Fruit fly (Drosophila melanogaster) whole organism, embryonic: Measurements from ENCODE around the gene MESR6.

ENCODE experiments used
- ATbp ChIP-seq: fragments of 200-800 bp; sonication (Bioruptor generic); optimal IDR thresholded peaks from 2 replicates; lab custom pipeline; 2017; ENCODE audit warnings: missing biosample characterization, mild to moderate bottlenecking, missing genetic modification characterization, missing genetic modification reagents
- BEAF-32 ChIP-seq: fragments of 200-800 bp; sonication (Bioruptor generic); optimal IDR thresholded peaks from 3 replicates; lab custom pipeline; 2017; ENCODE audit warnings: missing biosample characterization, missing genetic modification characterization, mild to moderate bottlenecking, moderate library complexity, missing genetic modification reagents
- CG10979 ChIP-seq: fragments of 200-800 bp; sonication (Bioruptor generic); optimal IDR thresholded peaks from 2 replicates; lab custom pipeline; 2018; ENCODE audit warnings: missing biosample characterization, mild to moderate bottlenecking, missing genetic modification characterization, moderate library complexity
- CG12744 ChIP-seq: fragments of 200-800 bp; sonication (Bioruptor generic); optimal IDR thresholded peaks from 2 replicates; lab custom pipeline; 2016; ENCODE audit warnings: missing biosample characterization, missing genetic modification characterization
- CG13624 ChIP-seq: fragments of 200-800 bp; sonication (Bioruptor generic); optimal IDR thresholded peaks from 2 replicates; lab custom pipeline; 2016; ENCODE audit warnings: missing biosample characterization, missing genetic modification characterization
- CG14050 ChIP-seq: fragments of 200-800 bp; sonication (Bioruptor generic); IDR thresholded peaks from 3 replicates; pipeline ENCODE4 v1.3.6; 2022; ENCODE audit warnings: missing biosample characterization, missing genetic modification characterization
- CG14441 ChIP-seq: fragments of 200-800 bp; sonication (Bioruptor generic); IDR thresholded peaks from 2 replicates; pipeline ENCODE4 v1.3.6; 2022; ENCODE audit warnings: missing biosample characterization, missing genetic modification characterization
- CG2889 ChIP-seq: fragments of 200-800 bp; sonication (Bioruptor generic); IDR thresholded peaks from 3 replicates; pipeline ENCODE4 v1.3.6; 2022; ENCODE audit warnings: missing biosample characterization, missing genetic modification characterization
- CG3995 ChIP-seq: fragments of 200-800 bp; sonication (Bioruptor generic); optimal IDR thresholded peaks from 3 replicates; lab custom pipeline; 2016; ENCODE audit warnings: missing biosample characterization, missing genetic modification characterization
- CG5245 ChIP-seq: fragments of 200-800 bp; sonication (Bioruptor generic); optimal IDR thresholded peaks from 3 replicates; lab custom pipeline; 2016; ENCODE audit warnings: missing biosample characterization, missing genetic modification characterization
- CG6854 ChIP-seq: fragments of 200-800 bp; sonication (Bioruptor generic); optimal IDR thresholded peaks from 3 replicates; lab custom pipeline; 2017; ENCODE audit warnings: missing biosample characterization, mild to moderate bottlenecking, missing genetic modification characterization
- CG7271 ChIP-seq: fragments of 200-800 bp; sonication (Bioruptor generic); optimal IDR thresholded peaks from 2 replicates; lab custom pipeline; 2018; ENCODE audit warnings: missing biosample characterization, mild to moderate bottlenecking, missing genetic modification characterization, moderate library complexity
- CG9609 ChIP-seq: fragments of 200-800 bp; sonication (Bioruptor generic); optimal IDR thresholded peaks from 3 replicates; lab custom pipeline; 2016; ENCODE audit warnings: missing biosample characterization, missing genetic modification characterization
- Dek ChIP-seq: fragments of 200-800 bp; sonication (Bioruptor generic); optimal IDR thresholded peaks from 3 replicates; lab custom pipeline; 2019; ENCODE audit warnings: missing biosample characterization, mild to moderate bottlenecking, missing genetic modification characterization, moderate library complexity
- E2f2 ChIP-seq: fragments of 200-800 bp; sonication (Bioruptor generic); IDR thresholded peaks from 2 replicates; pipeline ENCODE4 v1.3.6; 2022; ENCODE audit warnings: missing biosample characterization, missing genetic modification characterization
- HHEX ChIP-seq: fragments of 200-800 bp; sonication (Bioruptor generic); optimal IDR thresholded peaks from 3 replicates; lab custom pipeline; 2017; ENCODE audit warnings: missing biosample characterization, mild to moderate bottlenecking, missing genetic modification characterization, missing genetic modification reagents
- NK7.1 ChIP-seq: fragments of 200-800 bp; sonication (Bioruptor generic); optimal IDR thresholded peaks from 3 replicates; lab custom pipeline; 2016; ENCODE audit warnings: missing biosample characterization, missing genetic modification characterization
- Pdp1 ChIP-seq, 2 experiments: fragments of 200-800 bp; sonication (Bioruptor generic); optimal IDR thresholded peaks; 3 replicates each; lab custom pipeline; 2016; ENCODE audit warnings: missing biosample characterization in 2 of 2, missing genetic modification characterization in 2 of 2, mild to moderate bottlenecking in 1 of 2, moderate library complexity in 1 of 2
- Ravus ChIP-seq: fragments of 200-800 bp; sonication (Bioruptor generic); IDR thresholded peaks from 2 replicates; pipeline ENCODE4 v1.3.6; 2022; ENCODE audit warnings: missing biosample characterization, missing genetic modification characterization
- Rx ChIP-seq: fragments of 200-800 bp; sonication (Bioruptor generic); IDR thresholded peaks from 2 replicates; pipeline ENCODE4 v1.3.6; 2022; ENCODE audit warnings: missing biosample characterization, missing genetic modification characterization
- Side ChIP-seq: fragments of 200-800 bp; sonication (Bioruptor generic); optimal IDR thresholded peaks from 2 replicates; lab custom pipeline; 2016; ENCODE audit warnings: missing biosample characterization, missing genetic modification characterization
- Sry-β ChIP-seq: fragments of 200-800 bp; sonication (Bioruptor generic); optimal IDR thresholded peaks from 2 replicates; lab custom pipeline; 2018; ENCODE audit warnings: missing biosample characterization, mild to moderate bottlenecking, missing genetic modification characterization, moderate library complexity
- Vsx1 ChIP-seq: fragments of 200-800 bp; sonication (Bioruptor generic); optimal IDR thresholded peaks from 2 replicates; lab custom pipeline; 2017; ENCODE audit warnings: missing biosample characterization, mild to moderate bottlenecking, missing genetic modification characterization, missing genetic modification reagents
- al ChIP-seq: fragments of 200-800 bp; sonication (Bioruptor generic); IDR thresholded peaks from 2 replicates; pipeline ENCODE4 v1.3.6; 2022; ENCODE audit warnings: missing biosample characterization, missing genetic modification characterization
- aop ChIP-seq: fragments of 200-800 bp; sonication (Bioruptor generic); IDR thresholded peaks from 2 replicates; pipeline ENCODE4 v1.3.6; 2022; ENCODE audit warnings: missing biosample characterization, missing genetic modification characterization
- az2 ChIP-seq: fragments of 200-800 bp; sonication (Bioruptor generic); optimal IDR thresholded peaks from 3 replicates; lab custom pipeline; 2016; ENCODE audit warnings: missing biosample characterization, missing genetic modification characterization
- cg ChIP-seq: fragments of 200-800 bp; sonication (Bioruptor generic); optimal IDR thresholded peaks from 3 replicates; lab custom pipeline; 2019; ENCODE audit warnings: missing biosample characterization, mild to moderate bottlenecking, missing genetic modification characterization, moderate library complexity
- corto ChIP-seq: fragments of 200-800 bp; sonication (Bioruptor generic); optimal IDR thresholded peaks from 2 replicates; lab custom pipeline; 2016; ENCODE audit warnings: missing biosample characterization, mild to moderate bottlenecking, missing genetic modification characterization, moderate library complexity
- danr ChIP-seq: fragments of 200-800 bp; sonication (Bioruptor generic); IDR thresholded peaks from 2 replicates; pipeline ENCODE4 v1.3.6; 2022; ENCODE audit warnings: missing biosample characterization, missing genetic modification characterization
- dm ChIP-seq: fragments of 200-800 bp; sonication (Bioruptor generic); optimal IDR thresholded peaks from 3 replicates; lab custom pipeline; 2016; ENCODE audit warnings: missing biosample characterization, missing genetic modification characterization
- dysf ChIP-seq: fragments of 200-800 bp; sonication (Bioruptor generic); IDR thresholded peaks from 3 replicates; pipeline ENCODE4 v1.3.6; 2022; ENCODE audit warnings: missing biosample characterization, missing genetic modification characterization
- fd3F ChIP-seq: fragments of 200-800 bp; sonication (Bioruptor generic); optimal IDR thresholded peaks from 2 replicates; lab custom pipeline; 2018; ENCODE audit warnings: missing biosample characterization, mild to moderate bottlenecking, missing genetic modification characterization, moderate library complexity
- hb ChIP-seq: fragments of 200-800 bp; sonication (Bioruptor generic); IDR thresholded peaks from 3 replicates; pipeline ENCODE4 v1.3.6; 2022; ENCODE audit warnings: missing biosample characterization, missing genetic modification characterization; ENCODE audit not compliant: partially characterized antibody
- hkb ChIP-seq, 2 experiments: fragments of 200-800 bp in 1 of 2; fragments of >200 bp in 1 of 2; sonication (Bioruptor generic) in 1 of 2; IDR thresholded peaks in 1 of 2; optimal IDR thresholded peaks in 1 of 2; 2 replicates each; pipeline versions ENCODE4 v1.3.6 to Lab custom; 2017 to 2022; ENCODE audit warnings: missing biosample characterization in 1 of 2, missing genetic modification characterization in 1 of 2
- knrl ChIP-seq: fragments of 200-800 bp; sonication (Bioruptor generic); IDR thresholded peaks from 3 replicates; pipeline ENCODE4 v1.3.6; 2022; ENCODE audit warnings: missing biosample characterization, missing genetic modification characterization; ENCODE audit not compliant: partially characterized antibody
- lab ChIP-seq: fragments of 200-800 bp; sonication (Bioruptor generic); optimal IDR thresholded peaks from 3 replicates; lab custom pipeline; 2017; ENCODE audit warnings: missing biosample characterization, missing genetic modification characterization, mild to moderate bottlenecking, moderate library complexity, missing genetic modification reagents
- lmd ChIP-seq: fragments of 200-800 bp; sonication (Bioruptor generic); IDR thresholded peaks from 2 replicates; pipeline ENCODE4 v1.3.6; 2022; ENCODE audit warnings: missing biosample characterization, missing genetic modification characterization
- oc ChIP-seq: fragments of 200-800 bp; sonication (Bioruptor generic); optimal IDR thresholded peaks from 2 replicates; lab custom pipeline; 2018; ENCODE audit warnings: missing biosample characterization, mild to moderate bottlenecking, missing genetic modification characterization, moderate library complexity
- pan ChIP-seq, 4 experiments: fragments of >200 bp in 3 of 4; fragments of 200-800 bp in 1 of 4; sonication (Bioruptor generic) in 1 of 4; optimal IDR thresholded peaks in 3 of 4; IDR thresholded peaks in 1 of 4; 2 replicates each; pipeline versions ENCODE4 v1.3.6 to Lab custom; 2017 to 2022; ENCODE audit warnings: missing biosample characterization in 2 of 4, missing genetic modification characterization in 2 of 4, mixed read lengths in 1 of 4
- prd ChIP-seq, 3 experiments: fragments of >200 bp in 2 of 3; fragments of 200-800 bp in 1 of 3; sonication (Bioruptor generic) in 1 of 3; optimal IDR thresholded peaks in 2 of 3; IDR thresholded peaks in 1 of 3; 2 replicates in 2 of 3; 3 replicates in 1 of 3; pipeline versions ENCODE4 v1.3.6 to Lab custom; 2017 to 2022; ENCODE audit warnings: missing biosample characterization in 1 of 3, missing genetic modification characterization in 1 of 3
- ranshi ChIP-seq: fragments of 200-800 bp; sonication (Bioruptor generic); IDR thresholded peaks from 2 replicates; pipeline ENCODE4 v1.3.6; 2022; ENCODE audit warnings: missing biosample characterization, missing genetic modification characterization
- stc ChIP-seq: fragments of 200-800 bp; sonication (Bioruptor generic); IDR thresholded peaks from 2 replicates; pipeline ENCODE4 v1.3.6; 2022; ENCODE audit warnings: missing biosample characterization, missing genetic modification characterization
- tio ChIP-seq: fragments of 200-800 bp; sonication (Bioruptor generic); optimal IDR thresholded peaks from 2 replicates; lab custom pipeline; 2017; ENCODE audit warnings: missing biosample characterization, missing genetic modification characterization, inconsistent platforms
- tll ChIP-seq, 2 experiments: fragments of 200-800 bp in 1 of 2; fragments of >200 bp in 1 of 2; sonication (Bioruptor generic) in 1 of 2; optimal IDR thresholded peaks; 2 replicates each; lab custom pipeline; 2017 to 2019; ENCODE audit warnings: missing biosample characterization in 2 of 2, missing genetic modification characterization in 2 of 2, mild to moderate bottlenecking in 1 of 2, moderate library complexity in 1 of 2
- tna ChIP-seq: fragments of 200-800 bp; sonication (Bioruptor generic); IDR thresholded peaks from 2 replicates; pipeline ENCODE4 v1.3.6; 2022; ENCODE audit warnings: missing biosample characterization, missing genetic modification characterization; ENCODE audit not compliant: partially characterized antibody
- vfl ChIP-seq: fragments of 200-800 bp; sonication (Bioruptor generic); optimal IDR thresholded peaks from 2 replicates; lab custom pipeline; 2016; ENCODE audit warnings: missing biosample characterization, missing genetic modification characterization
- yki ChIP-seq: fragments of >200 bp; optimal IDR thresholded peaks from 3 replicates; lab custom pipeline; 2018

Gene MESR6

DNA sequence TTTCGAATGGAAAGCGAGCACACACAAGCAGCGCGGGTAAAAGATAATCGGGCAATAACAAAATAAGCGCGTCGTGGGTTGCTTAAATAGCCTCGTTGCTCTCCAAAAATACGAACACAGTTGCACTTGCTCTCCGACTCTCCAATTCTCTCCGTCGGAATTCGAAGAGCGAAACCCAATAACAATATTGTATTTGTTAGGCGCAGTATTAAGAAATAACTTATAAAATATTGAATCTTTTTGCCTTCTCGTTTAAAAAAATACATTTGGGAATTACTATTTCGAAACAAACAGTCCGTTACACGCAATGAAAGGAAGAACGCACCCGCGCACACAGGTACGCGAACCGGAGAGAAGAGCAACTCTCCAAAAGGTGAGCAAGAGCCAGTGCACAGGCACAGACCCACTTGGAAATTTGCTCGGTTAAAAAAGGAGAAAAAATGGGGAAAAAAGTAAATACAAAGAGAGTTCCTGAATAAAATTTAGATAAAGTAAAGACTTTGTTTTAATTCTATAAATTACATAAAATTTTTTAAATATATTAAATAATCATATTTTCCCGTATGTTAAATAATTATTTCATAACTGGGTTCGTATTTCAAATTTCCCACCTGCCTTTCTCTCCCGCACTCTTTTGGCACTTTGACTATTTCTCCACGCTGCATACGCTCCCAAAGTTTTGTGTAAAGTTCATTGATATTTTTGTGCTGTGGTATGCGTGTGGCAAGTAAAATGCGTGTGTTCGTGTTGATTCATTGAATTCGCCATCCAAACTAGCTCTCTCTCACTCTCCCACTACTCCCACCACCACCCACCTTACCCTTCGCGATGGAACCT, 5.9 kb upstream of the MESR6 start, which contains the start of gene Mkp3 (continued):
- TF ChIP-seq Sry-β, result no peak
- TF ChIP-seq oc, result peak; percentile 79
- TF ChIP-seq CG7271, result no peak
- peak; percentile 92 for TF ChIP-seq HHEX (GFP tag; lab: Kevin White, UChicago)
- TF ChIP-seq Vsx1 (GFP tag; lab: Kevin White, UChicago), result peak; percentile 83
- peak; percentile 93 for TF ChIP-seq stc
- TF ChIP-seq hkb (optimal IDR thresholded peaks at IDR 0.05; lab: Kevin White, UChicago), result no peak
- TF ChIP-seq hkb (GFP tag; IDR thresholded peaks at IDR 0.05; lab: Robert Waterston, UW), result peak; percentile 95
- TF ChIP-seq cg, result peak; percentile 63
- peak; percentile 86 for TF ChIP-seq CG10979
- peak; percentile 85 for TF ChIP-seq fd3F (GFP tag; lab: Kevin White, UChicago)
- TF ChIP-seq CG9609 (GFP tag; lab: Kevin White, UChicago), result peak; percentile 19
- peak; percentile 89 for TF ChIP-seq lmd (GFP tag; lab: Robert Waterston, UW)
- TF ChIP-seq CG3995 (GFP tag; lab: Kevin White, UChicago), result peak; percentile 55
- peak; percentile 66 for TF ChIP-seq Rx (GFP tag; lab: Robert Waterston, UW)
- TF ChIP-seq ATbp (GFP tag; lab: Kevin White, UChicago), result peak; percentile 90
- TF ChIP-seq al (GFP tag; lab: Robert Waterston, UW), result peak; percentile 86
- peak; percentile 90 for TF ChIP-seq ranshi (GFP tag; lab: Robert Waterston, UW)
- TF ChIP-seq vfl, result peak; percentile 11
- peak; percentile 93 for TF ChIP-seq Dek (tag; lab: Kevin White, UChicago)
- TF ChIP-seq aop (GFP tag; lab: Robert Waterston, UW), result no peak
- peak; percentile 75 for TF ChIP-seq az2
- TF ChIP-seq CG12744 (GFP tag; lab: Kevin White, UChicago), result no peak
- no peak for TF ChIP-seq CG13624 (GFP tag; lab: Kevin White, UChicago)
- peak; percentile 97 for TF ChIP-seq lab (GFP tag; lab: Kevin White, UChicago)
- TF ChIP-seq Side, result no peak
- TF ChIP-seq corto, result peak; percentile 59
- TF ChIP-seq tna, result no peak; the same call in 1 of the 2 replicates
- TF ChIP-seq CG14441 (GFP tag; lab: Robert Waterston, UW), result peak; percentile 88
- peak in 1 of 2 experiments; percentile 29 for TF ChIP-seq Pdp1 (GFP tag; optimal IDR thresholded peaks at IDR 0.05; lab: Kevin White, UChicago)
- TF ChIP-seq CG2889 (GFP tag; lab: Robert Waterston, UW), result peak; percentile 89
- peak; percentile 94 for TF ChIP-seq dysf (GFP tag; lab: Robert Waterston, UW)
- no peak for TF ChIP-seq tll (GFP tag; optimal IDR thresholded peaks at IDR 0.05; lab: Kevin White, UChicago)
- TF ChIP-seq BEAF-32 (GFP tag; lab: Kevin White, UChicago), result no peak
- TF ChIP-seq danr (GFP tag; lab: Robert Waterston, UW), result peak; percentile 75; the same call in 1 of the 2 replicates
- peak; percentile 72 for TF ChIP-seq Ravus (GFP tag; lab: Robert Waterston, UW)
- peak; percentile 83 for TF ChIP-seq CG14050
- peak; percentile 95 for TF ChIP-seq CG6854
- TF ChIP-seq knrl (GFP tag; lab: Robert Waterston, UW), result no peak; the same call in 2 of the 3 replicates
- no peak for TF ChIP-seq pan (optimal IDR thresholded peaks at IDR 0.05; lab: Kevin White, UChicago)
- TF ChIP-seq pan (GFP tag; optimal IDR thresholded peaks at IDR 0.05 in 1 of 2, IDR thresholded peaks at IDR 0.05 in 1 of 2), result peak in 1 of 2 experiments; percentile 93
- TF ChIP-seq E2f2 (GFP tag; lab: Robert Waterston, UW), result peak; percentile 74
- no peak for TF ChIP-seq dm
- peak; percentile 81 for TF ChIP-seq tio (GFP tag; lab: Kevin White, UChicago)
- TF ChIP-seq yki (lab: Kevin White, UChicago), result peak; percentile 31
- no peak for TF ChIP-seq NK7.1 (GFP tag; lab: Kevin White, UChicago)
- peak; percentile 44 for TF ChIP-seq CG5245 (GFP tag; lab: Kevin White, UChicago)
- TF ChIP-seq hb, result no peak
- TF ChIP-seq prd (optimal IDR thresholded peaks at IDR 0.05; lab: Kevin White, UChicago), result no peak
- TF ChIP-seq prd (GFP tag; IDR thresholded peaks at IDR 0.05; lab: Robert Waterston, UW), result peak; percentile 87
